Worm (Caenorhabditis elegans) whole organism, young adult: ENCODE results near the gene ugt-33.

Experiments used
- ama-1 ChIP-seq, 3 experiments: fragments of 150-350 bp in 1 of 3; sonication (generic microtip) in 2 of 3; optimal IDR thresholded peaks; 2 replicates each; lab custom pipeline; 2014 to 2018; ENCODE audit warnings: missing biosample characterization in 2 of 3, missing genetic modification characterization in 2 of 3, missing genetic modification reagents in 2 of 3
- bed-2 ChIP-seq: fragments of 200-800 bp; sonication (Bioruptor generic); IDR thresholded peaks from 2 replicates; pipeline ENCODE4 v1.3.6; 2022; ENCODE audit warnings: missing genetic modification reagents, missing genetic modification characterization, missing compliant biosample characterization
- ceh-100 ChIP-seq: fragments of 200-800 bp; sonication (Bioruptor generic); IDR thresholded peaks from 2 replicates; pipeline ENCODE4 v1.3.6; 2022; ENCODE audit warnings: missing genetic modification reagents, missing genetic modification characterization, missing compliant biosample characterization
- ceh-79 ChIP-seq: sonication (generic microtip); optimal IDR thresholded peaks from 2 replicates; lab custom pipeline; 2017; ENCODE audit warnings: mild to moderate bottlenecking, missing genetic modification characterization, missing compliant biosample characterization
- him-1 ChIP-seq: sonication (generic microtip); optimal IDR thresholded peaks from 2 replicates; lab custom pipeline; 2016; ENCODE audit warnings: missing genotype, missing genetic modification reagents, missing genetic modification characterization, missing compliant biosample characterization
- sptf-2 ChIP-seq: fragments of 200-800 bp; sonication (Bioruptor generic); optimal IDR thresholded peaks from 2 replicates; lab custom pipeline; 2018; ENCODE audit warnings: mild to moderate bottlenecking, missing genetic modification characterization, missing compliant biosample characterization
- unc-130 ChIP-seq: sonication (generic microtip); optimal IDR thresholded peaks from 2 replicates; lab custom pipeline; 2016; ENCODE audit warnings: missing genetic modification reagents, missing genetic modification characterization, missing compliant biosample characterization
- ztf-26 ChIP-seq: sonication (generic microtip); optimal IDR thresholded peaks from 2 replicates; lab custom pipeline; 2017; ENCODE audit warnings: missing genetic modification characterization, missing compliant biosample characterization

DNA sequence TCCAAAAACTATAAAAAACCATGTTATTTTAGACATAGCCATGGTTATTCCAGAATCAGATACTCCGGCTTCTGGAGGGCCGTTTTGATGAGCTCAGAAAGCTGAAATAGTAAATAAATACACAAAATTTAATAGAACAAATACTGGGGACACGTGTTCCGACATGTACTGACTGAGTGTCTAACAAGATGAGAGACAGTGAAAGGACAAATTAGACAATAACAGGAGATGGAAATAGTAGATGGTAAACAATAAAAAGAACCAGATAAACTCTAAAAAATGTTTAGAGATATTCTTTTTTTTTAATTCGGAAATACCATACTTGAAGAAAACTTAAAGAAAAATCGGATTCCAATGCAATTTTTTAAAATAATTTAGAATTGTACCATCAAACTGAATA, 8.6 kb upstream of the ugt-33 start, which contains the start of gene Y32F6B.1:
- TF ChIP-seq bed-2, result no peak
- TF ChIP-seq him-1 (tag; lab: Kevin White, UChicago), result no peak
- no peak for TF ChIP-seq ztf-26 (tag; lab: Kevin White, UChicago)
- no peak for TF ChIP-seq unc-130 (GFP tag; lab: Kevin White, UChicago)
- TF ChIP-seq ama-1 (optimal IDR thresholded peaks at IDR 0.05; lab: Kevin White, UChicago), result no peak
- TF ChIP-seq ama-1 (GFP tag; optimal IDR thresholded peaks at IDR 0.05; lab: Kevin White, UChicago), result no peak
- TF ChIP-seq sptf-2 (GFP tag; lab: Kevin White, UChicago), result no peak
- no peak for TF ChIP-seq ceh-100 (GFP tag; lab: Robert Waterston, UW)
- TF ChIP-seq ceh-79 (tag; lab: Kevin White, UChicago), result no peak
